Worm (Caenorhabditis elegans): ENCODE data around the gene cpin-1.

ce11 chrIV:9488315-9488714 lies 37.8 kb downstream of the cpin-1 start, which contains the start of gene sru-1:
- no peak for TF ChIP-seq ama-1 (optimal IDR thresholded peaks at IDR 0.05)
- TF ChIP-seq hmbx-1 (tag; optimal IDR thresholded peaks at IDR 0.05) = no peak
- TF ChIP-seq ceh-36 (tag; optimal IDR thresholded peaks at IDR 0.05) = no peak
- TF ChIP-seq F13C5.2 (tag; optimal IDR thresholded peaks at IDR 0.05) = no peak
- no peak for TF ChIP-seq ets-7 (tag; optimal IDR thresholded peaks at IDR 0.05)
- TF ChIP-seq B0310.2 (tag; optimal IDR thresholded peaks at IDR 0.05) = no peak

All from whole organism, early embryonic.